Fruit fly (Drosophila melanogaster) whole organism, wandering third instar larva: Measurements from ENCODE around the gene CG3529.

ENCODE experiments used
- Abd-B ChIP-seq: fragments of >200 bp; optimal IDR thresholded peaks from 2 replicates; lab custom pipeline; 2017; ENCODE audit warnings: missing biosample characterization, missing genetic modification characterization
- CG32264 ChIP-seq: fragments of 200-800 bp; sonication (Bioruptor generic); optimal IDR thresholded peaks from 2 replicates; lab custom pipeline; 2016; ENCODE audit warnings: missing biosample characterization, missing genetic modification characterization
- CG9705 ChIP-seq: fragments of 200-800 bp; sonication (Bioruptor generic); optimal IDR thresholded peaks from 2 replicates; lab custom pipeline; 2018; ENCODE audit warnings: missing biosample characterization, mild to moderate bottlenecking, missing genetic modification characterization
- CrebA ChIP-seq: fragments of 200-800 bp; sonication (Bioruptor generic); optimal IDR thresholded peaks from 2 replicates; lab custom pipeline; 2016; ENCODE audit warnings: missing biosample characterization, mild to moderate bottlenecking, missing genetic modification characterization, borderline replicate concordance
- Dif ChIP-seq: fragments of 200-275, 200-300 bp; sonication (Bioruptor generic); optimal IDR thresholded peaks from 2 replicates; lab custom pipeline; 2018; ENCODE audit warnings: missing biosample characterization, missing genetic modification characterization; ENCODE audit not compliant: partially characterized antibody
- GATAd ChIP-seq: sonication (Bioruptor generic); optimal IDR thresholded peaks from 2 replicates; lab custom pipeline; 2016; ENCODE audit warnings: missing biosample characterization, missing genetic modification characterization
- HLH106 ChIP-seq: fragments of 200-800 bp; optimal IDR thresholded peaks from 3 replicates; lab custom pipeline; 2019; ENCODE audit warnings: missing biosample characterization, mild to moderate bottlenecking, missing genetic modification characterization, moderate library complexity
- Hnf4 ChIP-seq: fragments of 200-800 bp; sonication (Bioruptor generic); optimal IDR thresholded peaks from 2 replicates; lab custom pipeline; 2016; ENCODE audit warnings: missing biosample characterization, mild to moderate bottlenecking, missing genetic modification characterization
- Hr78 ChIP-seq: fragments of >200 bp; optimal IDR thresholded peaks from 2 replicates; lab custom pipeline; 2017; ENCODE audit warnings: missing biosample characterization, missing genetic modification characterization
- Hr83 ChIP-seq: fragments of 200-300 bp; sonication (Bioruptor generic); optimal IDR thresholded peaks from 2 replicates; lab custom pipeline; 2016; ENCODE audit warnings: missing biosample characterization, mild to moderate bottlenecking, missing genetic modification characterization, moderate library complexity; ENCODE audit not compliant: poor library complexity, severe bottlenecking
- Jra ChIP-seq: sonication (Bioruptor generic); optimal IDR thresholded peaks from 2 replicates; lab custom pipeline; 2016; ENCODE audit warnings: missing biosample characterization, missing genetic modification characterization
- Mio ChIP-seq: sonication (Bioruptor generic); optimal IDR thresholded peaks from 2 replicates; lab custom pipeline; 2016; ENCODE audit warnings: missing biosample characterization, missing genetic modification characterization
- Myc ChIP-seq: fragments of >200 bp; optimal IDR thresholded peaks from 2 replicates; lab custom pipeline; 2017
- N ChIP-seq: fragments of >200 bp; optimal IDR thresholded peaks from 2 replicates; lab custom pipeline; 2018; ENCODE audit warnings: missing biosample characterization, missing external identifiers, missing genetic modification characterization
- OdsH ChIP-seq: fragments of 200-800 bp; sonication (Bioruptor generic); optimal IDR thresholded peaks from 2 replicates; lab custom pipeline; 2016; ENCODE audit warnings: missing biosample characterization, mild to moderate bottlenecking, missing genetic modification characterization
- Rel ChIP-seq, 2 experiments: fragments of 200-800 bp; sonication (Bioruptor generic) in 1 of 2; optimal IDR thresholded peaks; 2 replicates in 1 of 2; 3 replicates in 1 of 2; lab custom pipeline; 2016 to 2019; ENCODE audit warnings: mild to moderate bottlenecking in 2 of 2, missing biosample characterization in 2 of 2, missing genetic modification characterization in 2 of 2, moderate library complexity in 1 of 2
- Sp1 ChIP-seq: fragments of 200-800 bp; sonication (Bioruptor generic); optimal IDR thresholded peaks from 3 replicates; lab custom pipeline; 2019; ENCODE audit warnings: missing biosample characterization, mild to moderate bottlenecking, missing genetic modification characterization, moderate library complexity
- Vsx2 ChIP-seq: fragments of 200-300, 225-300 bp; sonication (Bioruptor generic); optimal IDR thresholded peaks from 2 replicates; lab custom pipeline; 2018; ENCODE audit warnings: missing biosample characterization, missing genetic modification characterization; ENCODE audit not compliant: partially characterized antibody
- br ChIP-seq: fragments of 200-800 bp; sonication (Bioruptor generic); optimal IDR thresholded peaks from 2 replicates; lab custom pipeline; 2016; ENCODE audit warnings: missing biosample characterization, missing genetic modification characterization
- dl ChIP-seq, 2 experiments: fragments of 175-275, 200-275 bp in 1 of 2; fragments of 200-275 bp in 1 of 2; sonication (Bioruptor generic); optimal IDR thresholded peaks; lab custom pipeline; 2018; ENCODE audit warnings: mild to moderate bottlenecking in 2 of 2, missing biosample characterization in 2 of 2, missing genetic modification characterization in 2 of 2, moderate library complexity in 2 of 2; ENCODE audit not compliant: partially characterized antibody in 2 of 2, insufficient read depth in 1 of 2
- dsf ChIP-seq: sonication (Bioruptor generic); optimal IDR thresholded peaks from 2 replicates; lab custom pipeline; 2016; ENCODE audit warnings: missing biosample characterization, missing genetic modification characterization, borderline replicate concordance
- ey ChIP-seq: fragments of 200-800 bp; sonication (Bioruptor generic); optimal IDR thresholded peaks from 2 replicates; lab custom pipeline; 2016; ENCODE audit warnings: missing biosample characterization, missing genetic modification characterization
- foxo ChIP-seq, 2 experiments: fragments of 200-800 bp; sonication (Bioruptor generic); optimal IDR thresholded peaks; 2 replicates in 1 of 2; 3 replicates in 1 of 2; lab custom pipeline; 2016 to 2017; ENCODE audit warnings: missing biosample characterization in 2 of 2, missing genetic modification characterization in 2 of 2
- fru ChIP-seq: fragments of 200-800 bp; sonication (Bioruptor generic); optimal IDR thresholded peaks from 3 replicates; lab custom pipeline; 2016; ENCODE audit warnings: missing biosample characterization, mild to moderate bottlenecking, missing genetic modification characterization
- h ChIP-seq: fragments of 200-800 bp; sonication (Bioruptor generic); optimal IDR thresholded peaks from 3 replicates; lab custom pipeline; 2016; ENCODE audit warnings: missing biosample characterization, mild to moderate bottlenecking, missing genetic modification characterization
- jim ChIP-seq: fragments of 175-275, 200-325 bp; sonication (Bioruptor generic); optimal IDR thresholded peaks from 2 replicates; lab custom pipeline; 2016; ENCODE audit warnings: missing biosample characterization, mild to moderate bottlenecking, missing genetic modification characterization
- lola ChIP-seq: fragments of >200 bp; optimal IDR thresholded peaks from 2 replicates; lab custom pipeline; 2017; ENCODE audit warnings: missing biosample characterization, missing genetic modification characterization
- pan ChIP-seq: fragments of >200 bp; optimal IDR thresholded peaks from 2 replicates; lab custom pipeline; 2017
- psq ChIP-seq: fragments of 200-800 bp; sonication (Bioruptor generic); optimal IDR thresholded peaks from 3 replicates; lab custom pipeline; 2017; ENCODE audit warnings: missing biosample characterization, mild to moderate bottlenecking, missing genetic modification characterization, moderate library complexity
- rgr ChIP-seq: fragments of 200-800 bp; sonication (Bioruptor generic); optimal IDR thresholded peaks from 3 replicates; lab custom pipeline; 2016; ENCODE audit warnings: missing biosample characterization, mild to moderate bottlenecking, missing genetic modification characterization
- sage ChIP-seq: fragments of 200-800 bp; sonication (Bioruptor generic); optimal IDR thresholded peaks from 2 replicates; lab custom pipeline; 2016; ENCODE audit warnings: missing biosample characterization, mild to moderate bottlenecking, missing genetic modification characterization
- sv ChIP-seq: fragments of 200-800 bp; sonication (Bioruptor generic); optimal IDR thresholded peaks from 3 replicates; lab custom pipeline; 2016; ENCODE audit warnings: missing biosample characterization, missing genetic modification characterization
- tai ChIP-seq: sonication (Bioruptor generic); optimal IDR thresholded peaks from 2 replicates; lab custom pipeline; 2016; ENCODE audit warnings: missing biosample characterization, missing genetic modification characterization
- usp ChIP-seq: fragments of >200 bp; optimal IDR thresholded peaks from 2 replicates; lab custom pipeline; 2017; ENCODE audit warnings: missing biosample characterization, missing genetic modification characterization
- woc ChIP-seq: sonication (Bioruptor generic); optimal IDR thresholded peaks from 2 replicates; lab custom pipeline; 2016; ENCODE audit warnings: missing biosample characterization, mild to moderate bottlenecking, missing genetic modification characterization

The CG3529 gene

DNA sequence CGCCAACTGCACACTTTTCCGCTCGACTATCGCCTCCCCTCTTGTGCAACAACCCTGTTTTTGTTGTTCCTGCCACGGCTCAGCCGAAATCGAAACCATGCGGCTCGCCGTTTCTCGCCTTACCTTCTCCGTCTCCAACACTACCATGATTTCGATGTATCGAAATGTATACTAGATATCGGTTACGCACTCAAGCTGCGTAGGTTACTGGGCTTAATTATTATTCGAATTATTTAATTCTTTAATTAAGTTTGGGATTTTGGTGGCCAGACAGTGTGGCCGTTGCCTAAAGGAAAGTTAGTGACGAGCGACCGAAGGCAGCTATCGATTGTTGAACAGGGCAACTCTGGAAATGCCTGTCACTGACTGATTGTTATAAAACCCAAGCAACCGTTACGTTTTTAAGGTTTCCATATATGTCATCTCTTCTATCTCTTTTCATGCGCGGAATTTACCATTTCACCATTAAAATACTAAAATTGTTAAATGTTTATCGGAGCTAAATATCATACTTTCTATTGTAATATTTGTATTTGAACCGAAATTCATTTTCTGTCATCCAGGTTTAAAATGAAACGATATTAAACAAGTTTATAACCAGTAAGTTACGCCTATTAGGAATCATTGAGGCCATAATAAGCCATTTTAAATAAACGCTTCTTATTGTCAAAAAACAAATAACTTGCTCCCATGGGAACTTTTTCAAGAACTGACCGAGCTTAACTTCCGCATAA, 44.3 kb upstream of the CG3529 start, which contains the start of gene eIF4E1:
TSS of gene eIF4E1 (minus strand) at position 304 of the 734 bp plus-strand sequence.
- TF ChIP-seq Dif (GFP tag; lab: Kevin White, UChicago) (peak; percentile 53), Myc (lab: Kevin White, UChicago) (peak; percentile 33), dsf (GFP tag; lab: Kevin White, UChicago) (no peak), Sp1 (GFP tag; lab: Kevin White, UChicago) (peak; percentile 36), OdsH (GFP tag; lab: Kevin White, UChicago) (no peak), Hnf4 (GFP tag; lab: Kevin White, UChicago) (no peak), dl (GFP tag; optimal IDR thresholded peaks at IDR 0.05; lab: Kevin White, UChicago; ENCODE audit: insufficient read depth in 1 of 2, partially characterized antibody in 2 of 2) (peak in 1 of 2 experiments; percentile 8), CG9705 (GFP tag; lab: Kevin White, UChicago) (no peak), sv (GFP tag; lab: Kevin White, UChicago) (peak; percentile 34), br (GFP tag; lab: Kevin White, UChicago) (peak; percentile 12), ey (GFP tag; lab: Kevin White, UChicago) (peak; percentile 1), h (GFP tag; lab: Kevin White, UChicago) (peak; percentile 9), foxo (GFP tag; optimal IDR thresholded peaks at IDR 0.05; lab: Kevin White, UChicago) (peak in 1 of 2 experiments; percentile 3), Mio (GFP tag; lab: Kevin White, UChicago) (no peak), Rel (GFP tag; optimal IDR thresholded peaks at IDR 0.05; lab: Kevin White, UChicago) (no peak), Rel (tag; optimal IDR thresholded peaks at IDR 0.05; lab: Kevin White, UChicago) (peak; percentile 84), Abd-B (GFP tag; lab: Kevin White, UChicago) (no peak), Vsx2 (peak; percentile 40)

DNA sequence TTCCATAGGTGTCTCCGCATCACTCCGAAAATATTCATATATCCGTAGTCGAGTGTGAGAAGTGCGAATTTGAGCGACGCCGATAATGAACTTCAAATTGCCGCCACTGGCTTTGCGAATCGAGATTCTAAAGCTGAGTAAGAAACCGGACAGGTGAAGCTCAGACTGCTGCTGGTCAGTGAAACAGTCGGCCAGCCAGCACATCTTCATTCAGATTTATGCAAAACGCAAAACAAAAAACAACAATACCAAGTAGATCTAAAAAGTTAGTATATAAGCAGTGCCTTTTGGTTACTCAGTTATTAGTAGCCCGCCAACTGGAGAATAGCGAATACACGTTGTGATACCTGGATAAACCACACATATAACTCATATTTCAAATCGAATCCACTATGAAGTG, 42.2 kb upstream of the CG3529 start, which contains the start of gene Cpr67B:
TSS of gene Cpr67B (plus strand) at position 301 of the 400 bp plus-strand sequence.
- TF ChIP-seq Hr78 (GFP tag; lab: Kevin White, UChicago) (no peak), sage (no peak), Myc (lab: Kevin White, UChicago) (no peak), Jra (GFP tag; lab: Kevin White, UChicago) (no peak), br (GFP tag; lab: Kevin White, UChicago) (no peak), OdsH (GFP tag; lab: Kevin White, UChicago) (no peak)
- TF ChIP-seq, all 38 proteins: peak for 0

DNA sequence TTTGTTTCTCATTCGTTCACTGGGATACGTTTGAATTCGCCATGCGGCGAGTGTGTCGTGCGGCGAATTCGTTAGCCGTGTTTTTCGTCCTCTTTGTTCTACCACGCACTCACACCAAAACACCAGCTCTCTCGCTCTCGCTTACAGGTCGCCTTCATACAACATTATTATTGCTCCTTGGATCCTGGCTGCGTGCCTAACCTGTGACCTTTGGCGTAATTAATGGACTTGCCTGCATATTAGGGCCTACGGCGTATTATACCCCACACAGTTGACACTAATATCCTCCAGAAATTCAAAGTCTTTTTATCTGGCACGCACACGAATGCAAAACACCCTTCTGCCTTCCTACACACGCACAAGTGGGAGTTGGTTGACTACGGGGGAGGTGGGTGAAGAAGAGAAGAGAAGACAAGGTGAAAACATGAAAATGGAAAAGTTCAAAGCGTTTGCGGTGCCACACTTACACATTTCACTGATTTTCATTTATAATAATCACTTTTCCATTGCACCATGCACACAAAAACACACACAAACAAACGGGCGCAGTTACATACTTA, 36.6 kb upstream of the CG3529 start:
- peak; percentile 15 for TF ChIP-seq psq (GFP tag; lab: Kevin White, UChicago)
- no peak for TF ChIP-seq CG32264 (GFP tag; lab: Kevin White, UChicago)

DNA sequence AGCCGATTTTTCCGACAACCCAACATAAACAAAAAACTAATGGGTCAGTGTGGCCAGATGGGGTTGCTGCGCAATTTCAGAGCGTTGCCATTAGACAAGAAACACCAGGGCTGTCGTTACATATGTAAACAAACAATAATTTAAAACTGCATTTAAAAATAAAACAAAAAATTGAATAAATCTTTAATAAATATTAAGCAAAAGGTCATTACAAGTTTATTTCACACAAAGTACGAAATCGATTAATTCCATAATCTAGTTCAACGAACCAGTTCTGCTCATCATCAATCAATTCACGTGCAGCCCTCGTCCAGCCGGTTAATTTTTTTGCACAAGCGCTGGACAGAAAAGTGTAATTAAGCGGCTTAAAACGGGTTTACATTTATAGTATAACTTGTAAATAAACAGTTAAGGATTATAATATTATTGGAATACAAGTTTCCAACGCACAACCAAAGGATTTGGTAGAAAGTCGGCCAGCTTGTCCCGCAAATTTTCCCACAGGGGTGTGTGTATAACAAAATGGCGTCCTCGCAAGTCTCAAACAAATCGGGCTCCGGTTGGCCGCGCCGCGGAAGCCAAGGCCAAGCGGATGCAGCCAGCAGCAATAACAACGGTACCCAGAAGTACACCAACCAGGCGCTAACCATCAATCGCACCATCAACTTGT, 35.8 kb upstream of the CG3529 start, which contains the start of the genes CG4022 and Cpsf5:
TSS of gene CG4022 (minus strand) at position 79 of the 670 bp plus-strand sequence.
TSS of gene Cpsf5 (plus strand) at position 285 of the 670 bp plus-strand sequence.
- peak; percentile 61 for TF ChIP-seq fru
- TF ChIP-seq CrebA, result no peak
- peak in 1 of 2 experiments; percentile 86 for TF ChIP-seq foxo (GFP tag; optimal IDR thresholded peaks at IDR 0.05; lab: Kevin White, UChicago)
- peak; percentile 88 for TF ChIP-seq rgr
- TF ChIP-seq GATAd (GFP tag; lab: Kevin White, UChicago), result peak; percentile 22
- TF ChIP-seq h (GFP tag; lab: Kevin White, UChicago), result peak; percentile 77
- TF ChIP-seq br (GFP tag; lab: Kevin White, UChicago), result peak; percentile 78
- no peak for TF ChIP-seq pan
- TF ChIP-seq Hr83 (GFP tag; lab: Kevin White, UChicago), result peak; percentile 22
- no peak for TF ChIP-seq usp
- peak; percentile 77 for TF ChIP-seq Hnf4 (GFP tag; lab: Kevin White, UChicago)
- peak; percentile 81 for TF ChIP-seq ey (GFP tag; lab: Kevin White, UChicago)
- peak; percentile 81 for TF ChIP-seq sv (GFP tag; lab: Kevin White, UChicago)
- peak; percentile 77 for TF ChIP-seq OdsH (GFP tag; lab: Kevin White, UChicago)
- peak; percentile 56 for TF ChIP-seq sage
- TF ChIP-seq Vsx2, result no peak
- peak; percentile 77 for TF ChIP-seq CG9705 (GFP tag; lab: Kevin White, UChicago)
- peak; percentile 77 for TF ChIP-seq Jra (GFP tag; lab: Kevin White, UChicago)
- no peak for TF ChIP-seq jim (GFP tag; lab: Kevin White, UChicago)
- no peak for TF ChIP-seq N
- TF ChIP-seq Rel (GFP tag; optimal IDR thresholded peaks at IDR 0.05; lab: Kevin White, UChicago), result no peak
- peak; percentile 60 for TF ChIP-seq Rel (tag; optimal IDR thresholded peaks at IDR 0.05; lab: Kevin White, UChicago)
- TF ChIP-seq Hr78 (GFP tag; lab: Kevin White, UChicago), result no peak
- no peak for TF ChIP-seq Mio (GFP tag; lab: Kevin White, UChicago)
- TF ChIP-seq psq (GFP tag; lab: Kevin White, UChicago), result peak; percentile 58
- TF ChIP-seq dl (GFP tag; optimal IDR thresholded peaks at IDR 0.05; lab: Kevin White, UChicago; ENCODE audit: insufficient read depth in 1 of 2, partially characterized antibody in 2 of 2), result no peak
- no peak for TF ChIP-seq lola (GFP tag; lab: Kevin White, UChicago)
- TF ChIP-seq dsf (GFP tag; lab: Kevin White, UChicago), result peak; percentile 71
- no peak for TF ChIP-seq Myc (lab: Kevin White, UChicago)
- TF ChIP-seq HLH106 (tag; lab: Kevin White, UChicago), result peak; percentile 84
- TF ChIP-seq Dif (GFP tag; lab: Kevin White, UChicago), result no peak
- TF ChIP-seq CG32264 (GFP tag; lab: Kevin White, UChicago), result no peak
- peak; percentile 66 for TF ChIP-seq woc (GFP tag; lab: Kevin White, UChicago)
- TF ChIP-seq tai (GFP tag; lab: Kevin White, UChicago), result no peak
- peak; percentile 76 for TF ChIP-seq Sp1 (GFP tag; lab: Kevin White, UChicago)
